Fruit fly (Drosophila melanogaster): ENCODE measurements around the gene PIG-K.

PIG-K gene

DNA sequence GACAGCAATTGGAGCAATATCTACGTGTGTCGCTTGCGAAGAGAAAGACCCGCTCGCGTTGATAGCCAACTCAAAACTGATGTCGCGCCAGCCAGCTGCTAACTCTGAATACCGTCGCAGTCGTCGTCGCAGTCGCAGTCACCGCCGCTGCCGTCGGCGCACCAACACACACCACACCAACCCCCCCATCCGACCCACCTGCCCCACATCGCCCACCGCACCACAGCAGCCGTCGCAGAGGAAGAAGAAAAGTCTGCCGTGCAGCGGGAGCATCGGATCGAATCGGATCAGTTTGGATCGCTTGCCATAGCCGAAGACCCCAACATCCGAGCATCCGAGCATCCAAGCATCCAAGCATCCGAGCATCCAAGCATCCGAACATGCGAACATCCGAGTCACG, 27.2 kb upstream of the PIG-K start (continued):
- no peak for TF ChIP-seq ems (GFP tag; optimal IDR thresholded peaks at IDR 0.05)
- peak; percentile 57; the same call in 2 of the 3 replicates for TF ChIP-seq ci (GFP tag; IDR thresholded peaks at IDR 0.05)
- TF ChIP-seq row (GFP tag; IDR thresholded peaks at IDR 0.05): no peak
- no peak for TF ChIP-seq Vsx1 (GFP tag; optimal IDR thresholded peaks at IDR 0.05)
- TF ChIP-seq CkIIα-i1 (GFP tag; IDR thresholded peaks at IDR 0.05): no peak
- no peak for TF ChIP-seq Abd-B (GFP tag; optimal IDR thresholded peaks at IDR 0.05)
- no peak for TF ChIP-seq sim (GFP tag; IDR thresholded peaks at IDR 0.05)
- no peak for TF ChIP-seq CG12219 (GFP tag; optimal IDR thresholded peaks at IDR 0.05)
- no peak for TF ChIP-seq CG12071 (GFP tag; optimal IDR thresholded peaks at IDR 0.05)
- TF ChIP-seq Drgx (GFP tag; IDR thresholded peaks at IDR 0.05): peak; percentile 13; the same call in 1 of the 2 replicates
- peak; percentile 37 for TF ChIP-seq sd (tag; optimal IDR thresholded peaks at IDR 0.05)
- no peak for TF ChIP-seq nom (GFP tag; optimal IDR thresholded peaks at IDR 0.05)
- TF ChIP-seq CG12104 (GFP tag; optimal IDR thresholded peaks at IDR 0.05): no peak
- no peak for TF ChIP-seq Camta (GFP tag; optimal IDR thresholded peaks at IDR 0.05)
- peak; percentile 89 for TF ChIP-seq CG10543 (GFP tag; optimal IDR thresholded peaks at IDR 0.05)
- TF ChIP-seq dysf (GFP tag; IDR thresholded peaks at IDR 0.05): no peak
- no peak for TF ChIP-seq Hey (tag; optimal IDR thresholded peaks at IDR 0.05)
- TF ChIP-seq gfzf (GFP tag; optimal IDR thresholded peaks at IDR 0.05): no peak
- no peak for TF ChIP-seq shn (GFP tag; optimal IDR thresholded peaks at IDR 0.05)
- TF ChIP-seq Pdp1 (GFP tag; optimal IDR thresholded peaks at IDR 0.05): no peak
- no peak for TF ChIP-seq nau (GFP tag; optimal IDR thresholded peaks at IDR 0.05)
- no peak for TF ChIP-seq CG16863 (GFP tag; optimal IDR thresholded peaks at IDR 0.05)
- peak; percentile 82 for TF ChIP-seq chinmo (GFP tag; IDR thresholded peaks at IDR 0.05; ENCODE audit: partially characterized antibody)

dm6 chrX:2032821-2033436, 23.8 kb upstream of the PIG-K start:
- TF ChIP-seq Hr78 (GFP tag; optimal IDR thresholded peaks at IDR 0.05): no peak
- TF ChIP-seq eyg (GFP tag; optimal IDR thresholded peaks at IDR 0.05): no peak
- TF ChIP-seq onecut (GFP tag; IDR thresholded peaks at IDR 0.05): no peak
- TF ChIP-seq gfzf (GFP tag; optimal IDR thresholded peaks at IDR 0.05): no peak
- TF ChIP-seq CG8388 (GFP tag; optimal IDR thresholded peaks at IDR 0.05): no peak
- TF ChIP-seq Scr (GFP tag; IDR thresholded peaks at IDR 0.05; ENCODE audit: partially characterized antibody): no peak
- TF ChIP-seq CG18262 (tag; optimal IDR thresholded peaks at IDR 0.05): no peak
- no peak for TF ChIP-seq fu2 (GFP tag; optimal IDR thresholded peaks at IDR 0.05)
- no peak for TF ChIP-seq tx (GFP tag; optimal IDR thresholded peaks at IDR 0.05)
- no peak for TF ChIP-seq Fer2 (tag; optimal IDR thresholded peaks at IDR 0.05)
- TF ChIP-seq CG5953 (GFP tag; IDR thresholded peaks at IDR 0.05): no peak
- no peak for TF ChIP-seq lilli (GFP tag; optimal IDR thresholded peaks at IDR 0.05)
- TF ChIP-seq CG11695 (GFP tag; IDR thresholded peaks at IDR 0.05): no peak
- no peak for TF ChIP-seq ind (GFP tag; optimal IDR thresholded peaks at IDR 0.05)
- TF ChIP-seq Meics (GFP tag; optimal IDR thresholded peaks at IDR 0.05): no peak
- TF ChIP-seq CG8281 (tag; optimal IDR thresholded peaks at IDR 0.05): no peak
- TF ChIP-seq Stat92E (GFP tag; optimal IDR thresholded peaks at IDR 0.05): no peak
- TF ChIP-seq CrebB (tag; optimal IDR thresholded peaks at IDR 0.05): no peak
- TF ChIP-seq pfk (GFP tag; optimal IDR thresholded peaks at IDR 0.05): no peak
- TF ChIP-seq CG17912 (GFP tag; optimal IDR thresholded peaks at IDR 0.05): no peak
- TF ChIP-seq Trl (optimal IDR thresholded peaks at IDR 0.05): no peak
- TF ChIP-seq Trl (GFP tag; optimal IDR thresholded peaks at IDR 0.05): no peak
- no peak for TF ChIP-seq CG11456 (GFP tag; IDR thresholded peaks at IDR 0.05)
- TF ChIP-seq BtbVII (GFP tag; optimal IDR thresholded peaks at IDR 0.05): no peak
- no peak for TF ChIP-seq CG18764 (GFP tag; optimal IDR thresholded peaks at IDR 0.05)
- TF ChIP-seq CG7372 (GFP tag; IDR thresholded peaks at IDR 0.05): no peak
- TF ChIP-seq Med (GFP tag): peak; percentile 73
- no peak for TF ChIP-seq tio (GFP tag; optimal IDR thresholded peaks at IDR 0.05)
- no peak for TF ChIP-seq CG12155 (GFP tag; optimal IDR thresholded peaks at IDR 0.05)
